Fruit fly (Drosophila melanogaster): Measurements from ENCODE around the gene CG13653.

DNA sequence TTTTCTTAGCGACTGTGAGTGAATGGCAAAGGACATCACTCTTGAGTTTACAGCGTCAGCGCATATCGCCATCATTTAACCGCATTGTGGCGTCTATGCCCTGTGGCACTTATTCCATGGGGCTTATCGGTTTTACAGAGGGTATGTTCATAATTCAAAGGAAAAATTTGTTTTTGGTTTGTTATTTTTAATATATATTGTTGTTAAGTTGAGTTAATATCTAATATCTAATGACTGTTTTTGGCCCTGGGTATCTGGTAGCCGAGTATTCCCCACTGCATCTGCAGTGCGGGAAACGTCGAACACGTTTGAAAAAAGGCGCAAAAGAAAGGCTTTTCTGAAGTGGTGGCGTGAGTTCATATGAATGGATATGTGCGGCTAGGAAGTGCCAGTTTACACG is 16.8 kb upstream of the CG13653 start:
- TF ChIP-seq usp (GFP tag; optimal IDR thresholded peaks at IDR 0.05) (no peak), psq (optimal IDR thresholded peaks at IDR 0.05) (no peak)
